Fruit fly (Drosophila melanogaster): ENCODE measurements around the gene vri.

DNA sequence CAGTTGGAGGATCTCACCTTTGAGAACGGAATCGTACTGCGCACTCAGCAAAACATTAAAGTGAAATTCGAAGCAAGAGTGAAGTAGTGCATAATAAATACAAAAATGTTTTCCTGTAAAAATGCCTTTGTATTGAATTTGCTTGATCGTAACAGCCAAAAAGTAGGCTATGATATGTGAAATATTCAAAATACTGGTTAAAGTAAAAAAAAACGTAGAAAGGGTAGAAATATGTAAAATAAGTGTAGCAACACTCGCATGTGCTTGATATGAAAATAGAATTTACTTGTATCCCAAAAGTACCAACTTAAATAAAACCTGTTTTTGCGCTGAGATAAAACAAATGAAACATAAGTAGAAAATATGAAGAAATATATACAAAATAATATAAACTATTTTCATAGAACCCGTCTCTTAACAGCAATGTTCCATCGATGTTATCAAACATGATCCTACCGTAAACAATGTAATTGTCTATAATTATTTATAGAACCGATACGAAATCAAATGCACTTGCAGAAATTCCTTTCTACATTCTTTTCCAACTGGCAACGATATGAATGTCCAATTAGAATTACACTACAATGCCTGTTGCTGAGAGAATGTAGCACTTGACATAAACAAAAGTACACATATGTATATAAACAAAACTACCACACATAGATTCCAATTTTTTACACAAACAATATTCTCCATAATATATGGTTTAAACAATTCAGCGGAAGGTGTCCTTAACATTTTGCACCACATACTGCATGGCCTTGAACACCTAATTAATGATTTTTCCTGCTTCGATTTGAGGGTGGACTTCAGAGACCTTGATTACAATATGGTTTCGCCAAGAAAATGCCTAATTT is 18.3 kb upstream of the vri start:
- TF ChIP-seq CG3838 (GFP tag; optimal IDR thresholded peaks at IDR 0.05) (no peak), CG16863 (GFP tag; optimal IDR thresholded peaks at IDR 0.05) (no peak), fru (optimal IDR thresholded peaks at IDR 0.05) (no peak), Chrac-16 (GFP tag; optimal IDR thresholded peaks at IDR 0.05) (no peak)

Data from whole organism, embryonic.